Worm (Caenorhabditis elegans) whole organism, L4 larva: ENCODE results near the gene F52E4.5.

Experiments
- D1046.2 ChIP-seq: fragments of 200-800 bp; sonication (Bioruptor generic); IDR thresholded peaks from 2 replicates; pipeline ENCODE4 v1.3.6; 2022; ENCODE audit warnings: missing genetic modification characterization, missing compliant biosample characterization
- F10B5.3 ChIP-seq: sonication (generic microtip); optimal IDR thresholded peaks from 2 replicates; lab custom pipeline; 2016; ENCODE audit warnings: mild to moderate bottlenecking, missing genetic modification characterization, missing compliant biosample characterization
- F26F4.8 ChIP-seq: fragments of 200-800 bp; sonication (Bioruptor generic); conservative IDR thresholded peaks from 2 replicates; pipeline ENCODE4 v1.3.6; 2022; ENCODE audit warnings: missing genetic modification characterization, missing compliant biosample characterization
- F44E2.7 ChIP-seq: fragments of 200-800 bp; sonication (Bioruptor generic); IDR thresholded peaks from 2 replicates; pipeline ENCODE4 v2.1.2; 2022; ENCODE audit warnings: missing genetic modification characterization, missing compliant biosample characterization
- F49E8.2 ChIP-seq: sonication (generic microtip); optimal IDR thresholded peaks from 2 replicates; lab custom pipeline; 2016; ENCODE audit warnings: missing compliant biosample characterization, mild to moderate bottlenecking, missing genetic modification characterization, borderline replicate concordance
- R02D3.7 ChIP-seq: fragments of 150-350 bp; sonication (generic microtip); optimal IDR thresholded peaks from 3 replicates; lab custom pipeline; 2014; ENCODE audit warnings: missing biosample characterization, missing genetic modification characterization
- T26A8.4 ChIP-seq: fragments of 200-800 bp; sonication (Bioruptor generic); IDR thresholded peaks from 2 replicates; pipeline ENCODE4 v1.3.6; 2022; ENCODE audit warnings: missing genetic modification characterization, missing compliant biosample characterization
- Y105C5A.15 ChIP-seq: fragments of 200-800 bp; sonication (Bioruptor generic); IDR thresholded peaks from 2 replicates; pipeline ENCODE4 v1.3.6; 2022; ENCODE audit warnings: missing genetic modification characterization, missing compliant biosample characterization
- Y48G9A.11 ChIP-seq: fragments of 200-800 bp; sonication (Bioruptor generic); IDR thresholded peaks from 2 replicates; pipeline ENCODE4 v1.3.6; 2022; ENCODE audit warnings: missing genetic modification reagents, missing genetic modification characterization, missing compliant biosample characterization
- Y75B8A.6 ChIP-seq: fragments of 200-800 bp; sonication (Bioruptor generic); IDR thresholded peaks from 2 replicates; pipeline ENCODE4 v1.3.6; 2022; ENCODE audit warnings: missing genetic modification reagents, missing genetic modification characterization, missing compliant biosample characterization
- ZK546.5 ChIP-seq, 2 experiments: sonication (generic microtip); optimal IDR thresholded peaks; 2 replicates each; lab custom pipeline; 2017; ENCODE audit warnings: missing biosample characterization in 2 of 2, missing genetic modification characterization in 2 of 2
- aha-1 ChIP-seq: fragments of 150-350 bp; peaks from one replicate; lab custom pipeline; 2014; ENCODE audit warnings: missing biosample characterization, missing genetic modification characterization
- ama-1 ChIP-seq: fragments of 150-350 bp; optimal IDR thresholded peaks from 2 replicates; lab custom pipeline; 2014; ENCODE audit warnings: inconsistent platforms, mixed read lengths
- daf-12 ChIP-seq: fragments of 150-350 bp; optimal IDR thresholded peaks from 2 replicates; lab custom pipeline; 2014; ENCODE audit warnings: missing biosample characterization, missing genetic modification reagents, missing genetic modification characterization
- daf-19 ChIP-seq: fragments of 200-800 bp; sonication (Bioruptor generic); conservative IDR thresholded peaks from 2 replicates; pipeline ENCODE4 v1.3.6; 2022; ENCODE audit warnings: missing genetic modification characterization, missing compliant biosample characterization
- dmd-6 ChIP-seq: fragments of 200-800 bp; sonication (Bioruptor generic); IDR thresholded peaks from 2 replicates; pipeline ENCODE4 v1.3.6; 2022; ENCODE audit warnings: missing genetic modification reagents, missing genetic modification characterization, missing compliant biosample characterization
- dmd-8 ChIP-seq: fragments of 200-800 bp; sonication (Bioruptor generic); IDR thresholded peaks from 2 replicates; pipeline ENCODE4 v1.3.6; 2022; ENCODE audit warnings: missing genetic modification characterization, missing compliant biosample characterization
- dmd-9 ChIP-seq: fragments of 200-800 bp; sonication (Bioruptor generic); IDR thresholded peaks from 2 replicates; pipeline ENCODE4 v1.3.6; 2022; ENCODE audit warnings: missing genetic modification reagents, missing genetic modification characterization, missing compliant biosample characterization
- duxl-1 ChIP-seq: sonication (generic microtip); optimal IDR thresholded peaks from 2 replicates; lab custom pipeline; 2016; ENCODE audit warnings: mild to moderate bottlenecking, missing genetic modification characterization, moderate library complexity, missing compliant biosample characterization; ENCODE audit not compliant: poor library complexity
- egl-27 ChIP-seq: sonication (generic microtip); optimal IDR thresholded peaks from 3 replicates; lab custom pipeline; 2017; ENCODE audit warnings: missing biosample characterization, missing genetic modification reagents, missing genetic modification characterization
- fkh-10 ChIP-seq: fragments of 150-350 bp; optimal IDR thresholded peaks from 2 replicates; lab custom pipeline; 2014; ENCODE audit warnings: missing biosample characterization, missing genetic modification reagents, missing genetic modification characterization
- fos-1 ChIP-seq: fragments of 150-350 bp; optimal IDR thresholded peaks from 2 replicates; lab custom pipeline; 2014; ENCODE audit warnings: missing biosample characterization, missing genetic modification characterization
- gei-8 ChIP-seq: fragments of 200-800 bp; sonication (Bioruptor generic); optimal IDR thresholded peaks from 2 replicates; lab custom pipeline; 2018; ENCODE audit warnings: mild to moderate bottlenecking, missing genetic modification characterization, missing compliant biosample characterization
- hlh-11 ChIP-seq: fragments of 200-800 bp; sonication (Bioruptor generic); optimal IDR thresholded peaks from 2 replicates; lab custom pipeline; 2018; ENCODE audit warnings: mild to moderate bottlenecking, missing genetic modification characterization, missing compliant biosample characterization
- hlh-30 ChIP-seq: sonication (generic microtip); optimal IDR thresholded peaks from 2 replicates; lab custom pipeline; 2017; ENCODE audit warnings: antibody characterized with exemption, mild to moderate bottlenecking, missing genetic modification characterization, missing compliant biosample characterization; ENCODE audit not compliant: insufficient read depth
- jun-1 ChIP-seq: fragments of 150-350 bp; optimal IDR thresholded peaks from 2 replicates; lab custom pipeline; 2014; ENCODE audit warnings: missing biosample characterization, missing genetic modification reagents, missing genetic modification characterization
- lim-7 ChIP-seq: fragments of 200-800 bp; sonication (Bioruptor generic); IDR thresholded peaks from 2 replicates; pipeline ENCODE4 v1.3.6; 2022; ENCODE audit warnings: missing genetic modification characterization, missing compliant biosample characterization
- lin-1 ChIP-seq: fragments of 200-800 bp; sonication (Bioruptor generic); IDR thresholded peaks from 2 replicates; pipeline ENCODE4 v1.3.6; 2022; ENCODE audit warnings: missing genetic modification reagents, missing genetic modification characterization, missing compliant biosample characterization
- lin-13 ChIP-seq: fragments of 150-350 bp; optimal IDR thresholded peaks from 2 replicates; lab custom pipeline; 2014; ENCODE audit warnings: missing biosample characterization, missing genetic modification reagents, missing genetic modification characterization
- lin-29 ChIP-seq: fragments of 200-800 bp; sonication (Bioruptor generic); IDR thresholded peaks from 2 replicates; pipeline ENCODE4 v1.3.6; 2022; ENCODE audit warnings: missing genetic modification reagents, missing genetic modification characterization, missing compliant biosample characterization
- lin-39 ChIP-seq: fragments of 150-350 bp; optimal IDR thresholded peaks from 2 replicates; lab custom pipeline; 2014; ENCODE audit warnings: missing biosample characterization, missing genetic modification reagents, missing genetic modification characterization
- lsy-2 ChIP-seq, 2 experiments: fragments of 150-350 bp in 1 of 2; sonication (generic microtip) in 1 of 2; optimal IDR thresholded peaks; 2 replicates each; lab custom pipeline; 2014 to 2017; ENCODE audit warnings: missing biosample characterization in 2 of 2, missing genetic modification characterization in 2 of 2
- mdl-1 ChIP-seq, 2 experiments: fragments of 150-350 bp in 1 of 2; sonication (generic microtip) in 1 of 2; optimal IDR thresholded peaks; 2 replicates each; lab custom pipeline; 2014 to 2017; ENCODE audit warnings: missing biosample characterization in 2 of 2, missing genetic modification characterization in 2 of 2
- mep-1 ChIP-seq: fragments of 150-350 bp; sonication (generic microtip); optimal IDR thresholded peaks from 3 replicates; lab custom pipeline; 2014; ENCODE audit warnings: missing biosample characterization, missing genetic modification characterization
- mxl-2 ChIP-seq: fragments of 200-800 bp; sonication (Bioruptor generic); conservative IDR thresholded peaks from 2 replicates; pipeline ENCODE4 v1.3.6; 2022; ENCODE audit warnings: missing genetic modification reagents, missing genetic modification characterization, missing compliant biosample characterization
- nhr-10 ChIP-seq: fragments of 150-350 bp; optimal IDR thresholded peaks from 2 replicates; lab custom pipeline; 2014; ENCODE audit warnings: missing biosample characterization, missing genetic modification characterization
- nhr-11 ChIP-seq: fragments of 150-350 bp; optimal IDR thresholded peaks from 2 replicates; lab custom pipeline; 2014; ENCODE audit warnings: missing biosample characterization, missing genetic modification characterization
- nhr-28 ChIP-seq: fragments of 150-350 bp; optimal IDR thresholded peaks from 2 replicates; lab custom pipeline; 2014; ENCODE audit warnings: missing biosample characterization, missing genetic modification characterization
- nhr-41 ChIP-seq: fragments of 200-800 bp; sonication (Bioruptor generic); IDR thresholded peaks from 2 replicates; pipeline ENCODE4 v1.3.6; 2022; ENCODE audit warnings: missing genetic modification reagents, missing genetic modification characterization, missing compliant biosample characterization
- nhr-6 ChIP-seq: fragments of 150-350 bp; optimal IDR thresholded peaks from 2 replicates; lab custom pipeline; 2014; ENCODE audit warnings: missing biosample characterization, missing genetic modification characterization
- saeg-2 ChIP-seq: fragments of 200-800 bp; sonication (Bioruptor generic); IDR thresholded peaks from 2 replicates; pipeline ENCODE4 v1.3.6; 2022; ENCODE audit warnings: missing genetic modification reagents, missing genetic modification characterization, missing compliant biosample characterization
- set-16 ChIP-seq: fragments of 200-800 bp; sonication (Bioruptor generic); IDR thresholded peaks from 2 replicates; pipeline ENCODE4 v1.3.6; 2022; ENCODE audit warnings: missing genetic modification reagents, missing genetic modification characterization, missing compliant biosample characterization
- skn-1 ChIP-seq: fragments of 150-350 bp; optimal IDR thresholded peaks from 2 replicates; lab custom pipeline; 2014; ENCODE audit warnings: missing biosample characterization, missing genetic modification characterization
- snpc-1.2 ChIP-seq: fragments of 200-800 bp; sonication (Bioruptor generic); IDR thresholded peaks from 2 replicates; pipeline ENCODE4 v1.3.6; 2022; ENCODE audit warnings: missing genetic modification reagents, missing genetic modification characterization, missing compliant biosample characterization
- snpc-4 ChIP-seq: fragments of 150-350 bp; optimal IDR thresholded peaks from 2 replicates; lab custom pipeline; 2014; ENCODE audit warnings: missing biosample characterization, missing genetic modification characterization
- spr-1 ChIP-seq: sonication (generic microtip); optimal IDR thresholded peaks from 2 replicates; lab custom pipeline; 2016; ENCODE audit warnings: mild to moderate bottlenecking, missing genetic modification characterization, missing compliant biosample characterization
- unc-130 ChIP-seq: sonication (generic microtip); optimal IDR thresholded peaks from 2 replicates; lab custom pipeline; 2016; ENCODE audit warnings: missing genetic modification reagents, missing genetic modification characterization, missing compliant biosample characterization
- zag-1 ChIP-seq: fragments of 150-350 bp; optimal IDR thresholded peaks from 2 replicates; lab custom pipeline; 2014; ENCODE audit warnings: missing biosample characterization, missing genetic modification characterization
- zfp-3 ChIP-seq: fragments of 200-800 bp; sonication (Bioruptor generic); conservative IDR thresholded peaks from 2 replicates; pipeline ENCODE4 v1.3.6; 2022; ENCODE audit warnings: missing genetic modification reagents, missing genetic modification characterization, missing compliant biosample characterization
- zip-11 ChIP-seq: fragments of 200-800 bp; sonication (Bioruptor generic); IDR thresholded peaks from 2 replicates; pipeline ENCODE4 v1.3.6; 2022; ENCODE audit warnings: missing genetic modification characterization, missing compliant biosample characterization
- zip-2 ChIP-seq: fragments of 150-350 bp; optimal IDR thresholded peaks from 2 replicates; lab custom pipeline; 2014; ENCODE audit warnings: missing biosample characterization, missing genetic modification characterization

F52E4.5 gene

DNA sequence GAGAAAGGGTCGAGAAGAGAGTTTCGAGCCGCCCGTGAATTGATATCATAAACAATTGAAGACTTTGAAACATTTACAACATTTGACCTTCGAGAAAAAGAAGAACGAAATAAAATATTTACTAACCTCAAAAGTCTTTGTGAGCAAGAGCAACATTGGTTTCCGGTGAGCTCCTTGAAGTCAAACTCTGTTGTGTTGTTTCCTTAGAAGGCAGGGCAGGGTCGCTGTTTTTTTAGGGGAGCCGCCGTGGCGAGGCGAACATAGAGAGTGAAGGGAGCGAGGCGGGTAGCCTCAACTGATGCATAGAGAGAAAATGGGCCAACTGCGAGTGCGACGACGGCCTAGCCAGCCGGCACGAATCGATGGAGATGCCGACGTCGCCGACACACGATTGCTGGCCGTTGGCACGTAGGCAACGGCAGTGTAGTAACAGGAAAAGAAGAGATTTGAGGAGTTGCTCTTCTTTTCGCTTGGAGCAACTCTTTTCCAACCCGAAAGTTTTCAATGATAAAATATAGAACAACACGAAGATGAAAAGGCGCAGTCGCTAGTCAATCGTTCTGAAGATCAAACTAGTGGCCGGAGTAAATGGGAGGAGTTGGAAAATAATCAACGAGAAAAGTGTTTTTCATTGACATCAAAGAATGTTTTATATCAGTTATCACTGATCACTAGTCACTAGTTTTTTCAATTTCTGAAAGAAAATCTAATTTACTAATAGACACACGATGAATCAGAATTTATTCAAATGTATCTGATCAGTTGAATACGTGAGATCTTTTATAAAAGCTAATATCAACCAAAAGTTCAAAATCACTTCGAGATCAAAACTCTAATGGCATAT lies 29.1 kb upstream of the F52E4.5 start, which contains the start of gene mai-1 (continued):
- TF ChIP-seq zfp-3 (GFP tag; lab: Robert Waterston, UW) = no peak
- no peak for TF ChIP-seq R02D3.7 (tag; lab: Kevin White, UChicago)
- no peak for TF ChIP-seq lin-13
- no peak for TF ChIP-seq jun-1 (tag; lab: Kevin White, UChicago)
- TF ChIP-seq Y105C5A.15 (GFP tag; lab: Robert Waterston, UW) = no peak
- peak; percentile 15 for TF ChIP-seq mep-1 (tag; lab: Kevin White, UChicago)
- peak; percentile 45; the same call in 1 of the 2 replicates for TF ChIP-seq Y48G9A.11 (GFP tag; lab: Robert Waterston, UW)
- peak; percentile 42; the same call in 1 of the 2 replicates for TF ChIP-seq snpc-1.2 (GFP tag; lab: Robert Waterston, UW)
- peak; percentile 4 for TF ChIP-seq hlh-11 (tag; lab: Kevin White, UChicago)
- TF ChIP-seq F26F4.8 = no peak
- no peak for TF ChIP-seq dmd-8 (GFP tag; lab: Robert Waterston, UW)
- no peak for TF ChIP-seq ZK546.5 (tag; optimal IDR thresholded peaks at IDR 0.05; lab: Kevin White, UChicago)
- peak; percentile 89 for TF ChIP-seq set-16
- peak; percentile 100 for TF ChIP-seq aha-1 (tag; lab: Kevin White, UChicago)
- TF ChIP-seq egl-27 = no peak
- no peak for TF ChIP-seq skn-1 (tag; lab: Kevin White, UChicago)
- no peak for TF ChIP-seq zip-11 (GFP tag; lab: Robert Waterston, UW)
- TF ChIP-seq lim-7 (GFP tag; lab: Robert Waterston, UW) = 0 out of 2 replicates have a peak, but pooled peaks have one; percentile 23
- TF ChIP-seq snpc-4 (tag; lab: Kevin White, UChicago) = no peak
- TF ChIP-seq nhr-6 = no peak
- TF ChIP-seq Y75B8A.6 (GFP tag; lab: Robert Waterston, UW) = 0 out of 2 replicates have a peak, but pooled peaks have one; percentile 40
- TF ChIP-seq zag-1 (tag; lab: Kevin White, UChicago) = no peak
- TF ChIP-seq hlh-30 (tag; lab: Kevin White, UChicago) = no peak
- TF ChIP-seq daf-19 (GFP tag; lab: Robert Waterston, UW) = 0 out of 2 replicates have a peak, but pooled peaks have one; percentile 36
- peak; percentile 28 for TF ChIP-seq nhr-10
- peak in 1 of 2 experiments; percentile 10 for TF ChIP-seq mdl-1 (tag; optimal IDR thresholded peaks at IDR 0.05; lab: Kevin White, UChicago)
- no peak for TF ChIP-seq lin-39 (tag; lab: Kevin White, UChicago)
- peak; percentile 7 to 24 for TF ChIP-seq lsy-2 (tag; optimal IDR thresholded peaks at IDR 0.05; lab: Kevin White, UChicago)
- TF ChIP-seq F44E2.7 = no peak
- TF ChIP-seq mxl-2 (GFP tag; lab: Robert Waterston, UW) = no peak
- TF ChIP-seq spr-1 (tag; lab: Kevin White, UChicago) = no peak
- TF ChIP-seq daf-12 (tag; lab: Kevin White, UChicago) = no peak
- peak; percentile 5 for TF ChIP-seq nhr-11
- TF ChIP-seq zip-2 (tag; lab: Kevin White, UChicago) = no peak
- no peak; the same call in none of the 2 replicates for TF ChIP-seq dmd-6 (GFP tag; lab: Robert Waterston, UW)
- no peak for TF ChIP-seq duxl-1 (tag; lab: Kevin White, UChicago)
- TF ChIP-seq fkh-10 (GFP tag; lab: Kevin White, UChicago) = peak; percentile 42
- TF ChIP-seq gei-8 (GFP tag; lab: Kevin White, UChicago) = no peak
- no peak for TF ChIP-seq saeg-2 (GFP tag; lab: Robert Waterston, UW)
- TF ChIP-seq F49E8.2 (tag; lab: Kevin White, UChicago) = no peak
- peak; percentile 62 for TF ChIP-seq ama-1
- TF ChIP-seq nhr-28 (tag; lab: Kevin White, UChicago) = peak; percentile 7
- TF ChIP-seq unc-130 (GFP tag; lab: Kevin White, UChicago) = no peak
- TF ChIP-seq lin-29 (GFP tag; lab: Robert Waterston, UW) = no peak
- TF ChIP-seq T26A8.4 (GFP tag; lab: Robert Waterston, UW) = no peak
- TF ChIP-seq fos-1 (tag; lab: Kevin White, UChicago) = no peak
- TF ChIP-seq F10B5.3 (tag; lab: Kevin White, UChicago) = no peak
- TF ChIP-seq dmd-9 (GFP tag; lab: Robert Waterston, UW) = no peak
- no peak for TF ChIP-seq D1046.2 (GFP tag; lab: Robert Waterston, UW)
- TF ChIP-seq nhr-41 (GFP tag; lab: Robert Waterston, UW) = no peak
- no peak for TF ChIP-seq lin-1
